Fruit fly (Drosophila melanogaster) whole organism, wandering third instar larva: ENCODE measurements around the gene CG12078.

ENCODE experiments used
- CG32264 ChIP-seq: fragments of 200-800 bp; sonication (Bioruptor generic); optimal IDR thresholded peaks from 2 replicates; lab custom pipeline; 2016; ENCODE audit warnings: missing biosample characterization, missing genetic modification characterization
- CG9705 ChIP-seq: fragments of 200-800 bp; sonication (Bioruptor generic); optimal IDR thresholded peaks from 2 replicates; lab custom pipeline; 2018; ENCODE audit warnings: missing biosample characterization, mild to moderate bottlenecking, missing genetic modification characterization
- CrebA ChIP-seq: fragments of 200-800 bp; sonication (Bioruptor generic); optimal IDR thresholded peaks from 2 replicates; lab custom pipeline; 2016; ENCODE audit warnings: missing biosample characterization, mild to moderate bottlenecking, missing genetic modification characterization, borderline replicate concordance
- Dfd ChIP-seq: fragments of >200 bp; optimal IDR thresholded peaks from 2 replicates; lab custom pipeline; 2017; ENCODE audit warnings: missing biosample characterization, missing genetic modification characterization
- GATAd ChIP-seq: sonication (Bioruptor generic); optimal IDR thresholded peaks from 2 replicates; lab custom pipeline; 2016; ENCODE audit warnings: missing biosample characterization, missing genetic modification characterization
- HLH106 ChIP-seq: fragments of 200-800 bp; optimal IDR thresholded peaks from 3 replicates; lab custom pipeline; 2019; ENCODE audit warnings: missing biosample characterization, mild to moderate bottlenecking, missing genetic modification characterization, moderate library complexity
- Hnf4 ChIP-seq: fragments of 200-800 bp; sonication (Bioruptor generic); optimal IDR thresholded peaks from 2 replicates; lab custom pipeline; 2016; ENCODE audit warnings: missing biosample characterization, mild to moderate bottlenecking, missing genetic modification characterization
- Hr78 ChIP-seq: fragments of >200 bp; optimal IDR thresholded peaks from 2 replicates; lab custom pipeline; 2017; ENCODE audit warnings: missing biosample characterization, missing genetic modification characterization
- Hr83 ChIP-seq: fragments of 200-300 bp; sonication (Bioruptor generic); optimal IDR thresholded peaks from 2 replicates; lab custom pipeline; 2016; ENCODE audit warnings: missing biosample characterization, mild to moderate bottlenecking, missing genetic modification characterization, moderate library complexity; ENCODE audit not compliant: poor library complexity, severe bottlenecking
- Jra ChIP-seq: sonication (Bioruptor generic); optimal IDR thresholded peaks from 2 replicates; lab custom pipeline; 2016; ENCODE audit warnings: missing biosample characterization, missing genetic modification characterization
- Myc ChIP-seq: fragments of >200 bp; optimal IDR thresholded peaks from 2 replicates; lab custom pipeline; 2017
- N ChIP-seq: fragments of >200 bp; optimal IDR thresholded peaks from 2 replicates; lab custom pipeline; 2018; ENCODE audit warnings: missing biosample characterization, missing external identifiers, missing genetic modification characterization
- Sp1 ChIP-seq: fragments of 200-800 bp; sonication (Bioruptor generic); optimal IDR thresholded peaks from 3 replicates; lab custom pipeline; 2019; ENCODE audit warnings: missing biosample characterization, mild to moderate bottlenecking, missing genetic modification characterization, moderate library complexity
- Vsx2 ChIP-seq: fragments of 200-300, 225-300 bp; sonication (Bioruptor generic); optimal IDR thresholded peaks from 2 replicates; lab custom pipeline; 2018; ENCODE audit warnings: missing biosample characterization, missing genetic modification characterization; ENCODE audit not compliant: partially characterized antibody
- br ChIP-seq: fragments of 200-800 bp; sonication (Bioruptor generic); optimal IDR thresholded peaks from 2 replicates; lab custom pipeline; 2016; ENCODE audit warnings: missing biosample characterization, missing genetic modification characterization
- brk ChIP-seq: fragments of 200-800 bp; sonication (Bioruptor generic); optimal IDR thresholded peaks from 2 replicates; lab custom pipeline; 2016; ENCODE audit warnings: missing biosample characterization, mild to moderate bottlenecking, missing genetic modification characterization
- dl ChIP-seq, 2 experiments: fragments of 175-275, 200-275 bp in 1 of 2; fragments of 200-275 bp in 1 of 2; sonication (Bioruptor generic); optimal IDR thresholded peaks; lab custom pipeline; 2018; ENCODE audit warnings: mild to moderate bottlenecking in 2 of 2, missing biosample characterization in 2 of 2, missing genetic modification characterization in 2 of 2, moderate library complexity in 2 of 2; ENCODE audit not compliant: partially characterized antibody in 2 of 2, insufficient read depth in 1 of 2
- dsf ChIP-seq: sonication (Bioruptor generic); optimal IDR thresholded peaks from 2 replicates; lab custom pipeline; 2016; ENCODE audit warnings: missing biosample characterization, missing genetic modification characterization, borderline replicate concordance
- ey ChIP-seq: fragments of 200-800 bp; sonication (Bioruptor generic); optimal IDR thresholded peaks from 2 replicates; lab custom pipeline; 2016; ENCODE audit warnings: missing biosample characterization, missing genetic modification characterization
- foxo ChIP-seq, 2 experiments: fragments of 200-800 bp; sonication (Bioruptor generic); optimal IDR thresholded peaks; 2 replicates in 1 of 2; 3 replicates in 1 of 2; lab custom pipeline; 2016 to 2017; ENCODE audit warnings: missing biosample characterization in 2 of 2, missing genetic modification characterization in 2 of 2
- fru ChIP-seq: fragments of 200-800 bp; sonication (Bioruptor generic); optimal IDR thresholded peaks from 3 replicates; lab custom pipeline; 2016; ENCODE audit warnings: missing biosample characterization, mild to moderate bottlenecking, missing genetic modification characterization
- h ChIP-seq: fragments of 200-800 bp; sonication (Bioruptor generic); optimal IDR thresholded peaks from 3 replicates; lab custom pipeline; 2016; ENCODE audit warnings: missing biosample characterization, mild to moderate bottlenecking, missing genetic modification characterization
- pan ChIP-seq: fragments of >200 bp; optimal IDR thresholded peaks from 2 replicates; lab custom pipeline; 2017
- rgr ChIP-seq: fragments of 200-800 bp; sonication (Bioruptor generic); optimal IDR thresholded peaks from 3 replicates; lab custom pipeline; 2016; ENCODE audit warnings: missing biosample characterization, mild to moderate bottlenecking, missing genetic modification characterization
- sage ChIP-seq: fragments of 200-800 bp; sonication (Bioruptor generic); optimal IDR thresholded peaks from 2 replicates; lab custom pipeline; 2016; ENCODE audit warnings: missing biosample characterization, mild to moderate bottlenecking, missing genetic modification characterization
- tai ChIP-seq: sonication (Bioruptor generic); optimal IDR thresholded peaks from 2 replicates; lab custom pipeline; 2016; ENCODE audit warnings: missing biosample characterization, missing genetic modification characterization
- usp ChIP-seq: fragments of >200 bp; optimal IDR thresholded peaks from 2 replicates; lab custom pipeline; 2017; ENCODE audit warnings: missing biosample characterization, missing genetic modification characterization

CG12078 gene

dm6 chr3L:3244244-3245144 lies at the start of gene CG12078:
Gene CG12078 (minus strand): TSS chr3L:3244294.
- TF ChIP-seq CG9705 (no peak), dl (GFP tag; optimal IDR thresholded peaks at IDR 0.05; lab: Kevin White, UChicago; ENCODE audit: insufficient read depth in 1 of 2, partially characterized antibody in 2 of 2) (no peak), dsf (GFP tag; lab: Kevin White, UChicago) (no peak), foxo (GFP tag; optimal IDR thresholded peaks at IDR 0.05; lab: Kevin White, UChicago) (peak in 1 of 2 experiments; percentile 25), usp (GFP tag; lab: Kevin White, UChicago) (no peak), Jra (GFP tag; lab: Kevin White, UChicago) (no peak), Hnf4 (GFP tag; lab: Kevin White, UChicago) (no peak), CG32264 (GFP tag; lab: Kevin White, UChicago) (no peak), Hr78 (GFP tag; lab: Kevin White, UChicago) (no peak), ey (no peak), GATAd (no peak), brk (GFP tag; lab: Kevin White, UChicago) (no peak), rgr (GFP tag; lab: Kevin White, UChicago) (no peak), Hr83 (GFP tag; lab: Kevin White, UChicago) (peak; percentile 21), sage (GFP tag; lab: Kevin White, UChicago) (no peak), pan (no peak), fru (GFP tag; lab: Kevin White, UChicago) (peak; percentile 2), tai (GFP tag; lab: Kevin White, UChicago) (peak; percentile 9), h (GFP tag; lab: Kevin White, UChicago) (no peak)

dm6 chr3L:3291159-3291558 lies 47.1 kb upstream of the CG12078 start, which contains the start of gene CG12009:
Gene CG12009 (plus strand): TSS chr3L:3291459.
- TF ChIP-seq N (GFP tag; lab: Kevin White, UChicago) (no peak), Sp1 (GFP tag; lab: Kevin White, UChicago) (no peak), GATAd (no peak)

DNA sequence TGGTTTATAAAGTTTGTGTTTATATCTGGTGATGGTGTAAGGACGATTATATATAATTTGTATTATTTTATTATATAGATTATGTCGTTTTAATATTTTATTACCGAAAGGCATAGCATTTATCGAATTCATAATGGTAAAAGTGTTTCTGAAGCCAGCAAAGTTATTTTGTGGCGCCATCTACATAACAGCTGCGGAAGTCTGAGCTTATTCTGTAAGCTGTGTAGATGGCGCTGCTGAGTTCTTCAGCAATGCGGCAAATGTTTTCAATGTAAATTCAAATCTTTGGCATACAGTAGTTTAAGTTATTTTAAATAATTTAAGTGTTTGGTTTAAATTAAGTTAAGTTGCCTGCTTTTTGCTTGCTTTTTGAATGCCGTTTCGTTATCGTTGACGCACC lies 44.3 kb upstream of the CG12078 start:
- TF ChIP-seq HLH106 (tag; lab: Kevin White, UChicago) (peak; percentile 9), usp (GFP tag; lab: Kevin White, UChicago) (no peak), Myc (peak; percentile 8), fru (GFP tag; lab: Kevin White, UChicago) (no peak), Vsx2 (GFP tag; lab: Kevin White, UChicago) (no peak), dsf (GFP tag; lab: Kevin White, UChicago) (no peak), Sp1 (GFP tag; lab: Kevin White, UChicago) (no peak), Hr78 (GFP tag; lab: Kevin White, UChicago) (no peak), foxo (GFP tag; optimal IDR thresholded peaks at IDR 0.05; lab: Kevin White, UChicago) (peak in 1 of 2 experiments; percentile 4)

- TF ChIP-seq usp (GFP tag; lab: Kevin White, UChicago) (no peak), Jra (GFP tag; lab: Kevin White, UChicago) (no peak), N (GFP tag; lab: Kevin White, UChicago) (no peak), Hr78 (GFP tag; lab: Kevin White, UChicago) (no peak), h (GFP tag; lab: Kevin White, UChicago) (no peak), Dfd (GFP tag; lab: Kevin White, UChicago) (no peak), br (no peak), CrebA (GFP tag; lab: Kevin White, UChicago) (no peak)
Observed at dm6 chr3L:3284900-3285299, 40.8 kb upstream of the CG12078 start.

DNA sequence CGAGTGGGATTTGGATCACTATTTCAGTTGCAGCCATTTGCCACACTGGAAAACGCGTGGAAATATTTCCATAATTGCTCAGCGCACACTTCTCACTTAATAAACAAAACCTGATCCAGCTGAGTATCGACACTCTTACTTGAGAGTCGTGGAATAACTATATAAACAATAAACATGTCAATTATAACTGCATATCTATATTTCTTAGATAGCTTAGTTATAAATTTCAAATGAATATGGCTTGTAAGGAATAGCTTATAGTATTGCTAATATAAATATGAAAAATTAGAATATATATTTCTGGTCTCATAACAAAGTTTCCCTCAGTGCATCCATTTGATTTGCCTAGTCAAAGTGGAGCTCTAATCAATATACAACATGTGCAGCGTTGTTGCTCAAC lies 39.2 kb upstream of the CG12078 start:
- TF ChIP-seq Jra (GFP tag; lab: Kevin White, UChicago) (no peak), Sp1 (GFP tag; lab: Kevin White, UChicago) (no peak), CG32264 (GFP tag; lab: Kevin White, UChicago) (no peak), tai (GFP tag; lab: Kevin White, UChicago) (no peak), ey (no peak)
